Worm (Caenorhabditis elegans): ENCODE measurements around the gene F17H10.4.

DNA sequence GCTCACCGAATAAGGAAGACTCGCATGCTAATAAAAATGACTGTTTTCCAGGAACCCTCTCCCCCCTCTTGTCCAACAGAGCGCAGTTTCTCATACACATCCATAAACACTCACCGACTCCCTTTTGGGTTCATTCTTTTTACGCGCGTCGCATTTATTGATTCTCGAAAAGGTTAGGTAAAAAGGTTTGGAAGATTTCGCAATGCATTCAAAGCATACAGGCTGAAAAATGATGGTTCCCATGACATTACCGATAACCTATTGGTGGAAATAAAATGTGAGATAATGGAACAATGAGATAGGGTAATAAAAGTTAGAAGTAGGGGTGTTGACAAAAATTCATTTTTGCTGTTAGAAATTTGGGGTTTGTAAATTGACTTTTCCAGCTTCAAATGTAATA lies 32.2 kb upstream of the F17H10.4 start:
- no peak for TF ChIP-seq tbx-11 (GFP tag; IDR thresholded peaks at IDR 0.05)
- no peak for TF ChIP-seq ama-1 (optimal IDR thresholded peaks at IDR 0.05)
- TF ChIP-seq flt-1 (GFP tag; IDR thresholded peaks at IDR 0.05) = no peak
- no peak for TF ChIP-seq hmg-4 (GFP tag; optimal IDR thresholded peaks at IDR 0.05)
- no peak for TF ChIP-seq F13C5.2 (tag; optimal IDR thresholded peaks at IDR 0.05)
- TF ChIP-seq hmbx-1 (tag; optimal IDR thresholded peaks at IDR 0.05) = no peak
- no peak for TF ChIP-seq ets-7 (tag; optimal IDR thresholded peaks at IDR 0.05)
- TF ChIP-seq ceh-13 (GFP tag; optimal IDR thresholded peaks at IDR 0.05) = no peak
- TF ChIP-seq ceh-36 (tag; optimal IDR thresholded peaks at IDR 0.05) = no peak
- TF ChIP-seq tra-4 (tag; optimal IDR thresholded peaks at IDR 0.05) = no peak
- TF ChIP-seq B0310.2 (tag; optimal IDR thresholded peaks at IDR 0.05) = no peak
- TF ChIP-seq hnd-1 (tag; optimal IDR thresholded peaks at IDR 0.05) = no peak
- no peak for TF ChIP-seq sea-1 (GFP tag; conservative IDR thresholded peaks at IDR 0.05)
- no peak for TF ChIP-seq tbx-37 (GFP tag; conservative IDR thresholded peaks at IDR 0.05)
